Fruit fly (Drosophila melanogaster): ENCODE measurements around the gene zormin.

zormin gene

DNA sequence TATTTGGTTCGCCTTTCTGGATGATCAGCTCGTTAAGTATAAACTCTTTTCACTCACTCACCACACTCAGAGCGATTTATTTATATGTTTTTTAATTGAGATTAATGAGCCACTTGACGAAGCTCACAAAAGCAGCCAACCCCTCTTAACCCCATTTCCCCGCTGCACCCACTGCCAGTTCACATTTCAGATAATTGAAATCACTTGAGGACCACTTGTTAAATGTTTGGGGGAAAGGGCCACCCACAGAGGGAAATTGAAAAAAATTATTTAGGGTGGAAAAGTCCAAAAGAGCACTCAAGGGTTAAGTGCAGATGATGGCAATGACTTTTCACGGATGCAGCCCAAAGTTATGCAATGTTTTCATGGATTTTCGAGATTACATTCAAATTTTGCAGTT is 1.2 kb upstream of the zormin start (continued):
- TF ChIP-seq dm (GFP tag; optimal IDR thresholded peaks at IDR 0.05) = no peak
- TF ChIP-seq HLH3B (GFP tag; IDR thresholded peaks at IDR 0.05) = peak; percentile 7; the same call in 1 of the 2 replicates
- no peak for TF ChIP-seq aop (GFP tag; IDR thresholded peaks at IDR 0.05)
- TF ChIP-seq CG13287 (GFP tag; IDR thresholded peaks at IDR 0.05; ENCODE audit: partially characterized antibody) = no peak
- TF ChIP-seq CG7839 (tag; optimal IDR thresholded peaks at IDR 0.05) = peak; percentile 21

DNA sequence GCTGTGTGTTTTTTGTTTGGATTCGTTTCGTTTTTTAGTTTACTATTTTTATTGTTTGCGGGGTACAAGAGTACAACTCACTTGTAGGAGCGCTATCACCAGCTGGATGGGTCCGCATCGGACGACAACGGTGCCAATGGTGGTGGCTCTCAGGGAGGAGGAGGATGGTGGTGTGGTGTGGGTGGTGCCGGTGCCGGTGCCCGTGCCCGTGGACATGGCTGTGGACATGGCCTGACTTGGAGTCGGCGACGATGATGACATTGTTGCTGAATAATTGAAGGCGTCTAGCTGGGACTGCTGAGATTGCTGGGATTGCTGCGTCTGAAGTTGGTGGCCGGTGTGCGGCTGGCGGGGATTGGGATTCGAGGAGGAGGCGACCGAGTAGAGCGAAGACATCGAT is 1.8 kb downstream of the zormin start:
- TF ChIP-seq Ets65A (GFP tag) (peak; percentile 77), CG14860 (GFP tag; IDR thresholded peaks at IDR 0.05; ENCODE audit: partially characterized antibody) (no peak), sens (GFP tag) (peak; percentile 24), CG11560 (tag; IDR thresholded peaks at IDR 0.05) (0 out of 3 replicates have a peak, but pooled peaks have one; percentile 11)

DNA sequence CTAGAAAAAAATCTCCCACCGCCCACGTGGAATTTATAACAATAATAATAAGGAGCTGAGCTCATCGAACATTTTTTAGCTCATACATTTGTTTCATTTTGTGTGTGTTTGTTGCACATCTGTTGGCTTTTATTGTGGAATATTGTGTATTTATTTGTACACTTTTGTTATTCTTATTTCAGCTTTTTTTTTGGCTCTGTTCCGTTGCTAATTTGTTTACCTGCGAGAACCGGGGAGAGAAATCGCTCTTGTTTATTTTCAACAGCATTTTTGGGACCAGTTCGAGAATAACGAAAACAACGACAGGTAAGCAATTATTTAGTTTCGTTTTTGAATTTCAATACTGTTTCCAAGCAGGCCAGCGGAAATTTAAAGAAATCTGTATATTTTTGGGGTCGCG is 3.7 kb downstream of the zormin start:
- TF ChIP-seq CG8290 (GFP tag; optimal IDR thresholded peaks at IDR 0.05) (no peak), CG8290 (tag; optimal IDR thresholded peaks at IDR 0.05) (no peak), ken (GFP tag; IDR thresholded peaks at IDR 0.05) (no peak), CG13775 (GFP tag; optimal IDR thresholded peaks at IDR 0.05) (no peak), CG32767 (GFP tag; IDR thresholded peaks at IDR 0.05) (no peak), ATbp (GFP tag; optimal IDR thresholded peaks at IDR 0.05) (peak; percentile 48), caup (GFP tag; optimal IDR thresholded peaks at IDR 0.05; ENCODE audit: severe bottlenecking) (no peak), vvl (GFP tag; IDR thresholded peaks at IDR 0.05) (no peak), HLH4C (GFP tag; IDR thresholded peaks at IDR 0.05; ENCODE audit: partially characterized antibody) (no peak), fu2 (GFP tag; optimal IDR thresholded peaks at IDR 0.05) (no peak), CG11696 (GFP tag; IDR thresholded peaks at IDR 0.05) (no peak), CG14014 (GFP tag; IDR thresholded peaks at IDR 0.05) (peak; percentile 27; the same call in 1 of the 2 replicates), CkIIα-i1 (GFP tag; IDR thresholded peaks at IDR 0.05) (no peak), CG10366 (GFP tag; IDR thresholded peaks at IDR 0.05) (no peak), lab (GFP tag; optimal IDR thresholded peaks at IDR 0.05) (peak; percentile 11), fd3F (GFP tag; optimal IDR thresholded peaks at IDR 0.05) (peak; percentile 21), sens-2 (GFP tag; IDR thresholded peaks at IDR 0.05) (no peak), ro (GFP tag; IDR thresholded peaks at IDR 0.05) (no peak), esg (GFP tag; conservative IDR thresholded peaks at IDR 0.05) (no peak), CG7928 (GFP tag; optimal IDR thresholded peaks at IDR 0.05) (no peak), CG34224 (GFP tag; IDR thresholded peaks at IDR 0.05; ENCODE audit: partially characterized antibody) (no peak), CG15601 (tag; optimal IDR thresholded peaks at IDR 0.05) (peak; percentile 14), CG3163 (GFP tag; optimal IDR thresholded peaks at IDR 0.05) (no peak), unpg (GFP tag; optimal IDR thresholded peaks at IDR 0.05) (no peak), Usf (GFP tag; optimal IDR thresholded peaks at IDR 0.05) (no peak), Rfx (GFP tag; IDR thresholded peaks at IDR 0.05) (peak; percentile 18; the same call in 1 of the 2 replicates), CG30431 (GFP tag; optimal IDR thresholded peaks at IDR 0.05) (no peak), CG8359 (GFP tag; optimal IDR thresholded peaks at IDR 0.05; ENCODE audit: borderline replicate concordance) (no peak), CG12769 (tag; optimal IDR thresholded peaks at IDR 0.05) (peak; percentile 16), lov (optimal IDR thresholded peaks at IDR 0.05) (no peak), lov (GFP tag; IDR thresholded peaks at IDR 0.05) (no peak), ttk (GFP tag; IDR thresholded peaks at IDR 0.05) (no peak), D19B (GFP tag; optimal IDR thresholded peaks at IDR 0.05) (no peak), CG17612 (GFP tag; IDR thresholded peaks at IDR 0.05) (no peak), sd (tag; optimal IDR thresholded peaks at IDR 0.05) (peak; percentile 66), Fer2 (tag; optimal IDR thresholded peaks at IDR 0.05) (no peak), slou (GFP tag; optimal IDR thresholded peaks at IDR 0.05) (no peak), CG17568 (GFP tag; optimal IDR thresholded peaks at IDR 0.05) (peak; percentile 44), CG6765 (GFP tag; optimal IDR thresholded peaks at IDR 0.05) (no peak), CG30403 (GFP tag; optimal IDR thresholded peaks at IDR 0.05) (no peak)

Measured in whole organism, embryonic.